Worm (Caenorhabditis elegans) whole organism, L3 larva: ENCODE data around the gene B0024.11.

Experiments
- aly-2 ChIP-seq: fragments of 150-350 bp; optimal IDR thresholded peaks from 2 replicates; lab custom pipeline; 2014; ENCODE audit warnings: missing biosample characterization, missing genetic modification characterization
- egl-27 ChIP-seq: sonication (generic microtip); optimal IDR thresholded peaks from 4 replicates; lab custom pipeline; 2017; ENCODE audit warnings: missing biosample characterization, missing genetic modification reagents, missing genetic modification characterization

- TF ChIP-seq egl-27 (tag; lab: Kevin White, UChicago), result no peak
- no peak for TF ChIP-seq aly-2 (tag; lab: Kevin White, UChicago)
Measured at ce11 chrV:10355773-10356335, 36.5 kb upstream of the B0024.11 start, which contains the start of gene sluh-7.
